Fruit fly (Drosophila melanogaster) whole organism, pupa: ENCODE measurements around the gene CG17746.

ENCODE experiments used
- CG10348 ChIP-seq: fragments of 200-800 bp; sonication (Bioruptor generic); IDR thresholded peaks from 2 replicates; pipeline ENCODE4 v1.3.6; 2022; ENCODE audit warnings: missing biosample characterization, missing genetic modification characterization
- CG12605 ChIP-seq: fragments of 200-800 bp; sonication (Bioruptor generic); IDR thresholded peaks from 2 replicates; pipeline ENCODE4 v1.3.6; 2022; ENCODE audit warnings: missing biosample characterization, missing genetic modification characterization
- CG13204 ChIP-seq: fragments of 200-800 bp; sonication (Bioruptor generic); optimal IDR thresholded peaks from 2 replicates; lab custom pipeline; 2018; ENCODE audit warnings: missing biosample characterization, mild to moderate bottlenecking, missing genetic modification characterization, moderate library complexity
- CG14655 ChIP-seq: fragments of 200-800 bp; sonication (Bioruptor generic); optimal IDR thresholded peaks from 3 replicates; lab custom pipeline; 2017; ENCODE audit warnings: mild to moderate bottlenecking, missing biosample characterization, missing genetic modification reagents, missing genetic modification characterization
- CG15710 ChIP-seq: fragments of 200-800 bp; sonication (Bioruptor generic); optimal IDR thresholded peaks from 2 replicates; lab custom pipeline; 2018; ENCODE audit warnings: missing biosample characterization, mild to moderate bottlenecking, missing genetic modification characterization, moderate library complexity
- CG17806 ChIP-seq: fragments of 200-800 bp; sonication (Bioruptor generic); optimal IDR thresholded peaks from 2 replicates; lab custom pipeline; 2018; ENCODE audit warnings: missing biosample characterization, mild to moderate bottlenecking, missing genetic modification characterization, moderate library complexity
- CG32121 ChIP-seq: fragments of 200-800 bp; sonication (Bioruptor generic); IDR thresholded peaks from 2 replicates; pipeline ENCODE4 v1.3.6; 2022; ENCODE audit warnings: missing biosample characterization, missing genetic modification characterization
- CG34367 ChIP-seq: fragments of 200-800 bp; sonication (Bioruptor generic); optimal IDR thresholded peaks from 2 replicates; lab custom pipeline; 2018; ENCODE audit warnings: missing biosample characterization, mild to moderate bottlenecking, missing genetic modification characterization
- CG4496 ChIP-seq: fragments of 200-800 bp; sonication (Bioruptor generic); IDR thresholded peaks from 3 replicates; pipeline ENCODE4 v1.3.6; 2022; ENCODE audit warnings: missing biosample characterization, missing genetic modification characterization
- CG8159 ChIP-seq: fragments of 200-800 bp; sonication (Bioruptor generic); optimal IDR thresholded peaks from 3 replicates; lab custom pipeline; 2018; ENCODE audit warnings: missing biosample characterization, mild to moderate bottlenecking, missing genetic modification characterization, moderate library complexity
- CG8301 ChIP-seq: fragments of 200-800 bp; sonication (Bioruptor generic); optimal IDR thresholded peaks from 2 replicates; lab custom pipeline; 2018; ENCODE audit warnings: missing biosample characterization, mild to moderate bottlenecking, missing genetic modification characterization
- CG9948 ChIP-seq: fragments of 200-800 bp; sonication (Bioruptor generic); optimal IDR thresholded peaks from 2 replicates; lab custom pipeline; 2018; ENCODE audit warnings: missing biosample characterization, mild to moderate bottlenecking, missing genetic modification characterization, moderate library complexity
- D1 ChIP-seq: fragments of 200-800 bp; sonication (Bioruptor generic); optimal IDR thresholded peaks from 2 replicates; lab custom pipeline; 2018; ENCODE audit warnings: missing biosample characterization, mild to moderate bottlenecking, missing genetic modification characterization, moderate library complexity
- EcR ChIP-seq: fragments of 200-800 bp; sonication (Bioruptor generic); optimal IDR thresholded peaks from 3 replicates; lab custom pipeline; 2019; ENCODE audit warnings: missing biosample characterization, missing genetic modification characterization, mild to moderate bottlenecking, moderate library complexity, missing genetic modification reagents
- Ets98B ChIP-seq: fragments of 200-800 bp; sonication (Bioruptor generic); IDR thresholded peaks from 2 replicates; pipeline ENCODE4 v1.3.6; 2022; ENCODE audit warnings: missing biosample characterization, missing genetic modification characterization
- Pif1A ChIP-seq: fragments of 200-800 bp; sonication (Bioruptor generic); optimal IDR thresholded peaks from 3 replicates; lab custom pipeline; 2016; ENCODE audit warnings: missing biosample characterization, missing genetic modification characterization
- Pif1B ChIP-seq: fragments of 200-800 bp; sonication (Bioruptor generic); optimal IDR thresholded peaks from 3 replicates; lab custom pipeline; 2016; ENCODE audit warnings: missing biosample characterization, missing genetic modification characterization
- Snoo ChIP-seq: fragments of 200-800 bp; sonication (Bioruptor generic); optimal IDR thresholded peaks from 3 replicates; lab custom pipeline; 2017; ENCODE audit warnings: missing biosample characterization, mild to moderate bottlenecking, missing genetic modification characterization, inconsistent platforms
- fd96Ca ChIP-seq: fragments of 200-800 bp; sonication (Bioruptor generic); IDR thresholded peaks from 3 replicates; pipeline ENCODE4 v1.3.6; 2022; ENCODE audit warnings: missing biosample characterization, missing genetic modification characterization
- gl ChIP-seq: fragments of 200-800 bp; sonication (Bioruptor generic); optimal IDR thresholded peaks from 2 replicates; lab custom pipeline; 2018; ENCODE audit warnings: missing biosample characterization, mild to moderate bottlenecking, missing genetic modification characterization
- rn ChIP-seq: fragments of 200-800 bp; sonication (Bioruptor generic); IDR thresholded peaks from 2 replicates; pipeline ENCODE4 v1.3.6; 2022; ENCODE audit warnings: missing biosample characterization, missing genetic modification characterization

Gene CG17746

dm6 chr3L:3206263-3206662, 33.1 kb downstream of the CG17746 start, which contains the start of gene CG33160:
Gene CG33160 (minus strand): TSS chr3L:3206363.
- TF ChIP-seq D1 (tag; lab: Kevin White, UChicago) (no peak), CG9948 (tag; lab: Kevin White, UChicago) (no peak), fd96Ca (GFP tag; lab: Robert Waterston, UW) (no peak)

- TF ChIP-seq CG13204 (no peak), CG8159 (tag; lab: Kevin White, UChicago) (no peak), CG10348 (GFP tag; lab: Robert Waterston, UW) (no peak), CG9948 (tag; lab: Kevin White, UChicago) (no peak), CG15710 (tag; lab: Kevin White, UChicago) (no peak), CG4496 (GFP tag; lab: Robert Waterston, UW) (no peak), CG8301 (tag; lab: Kevin White, UChicago) (no peak), CG17806 (tag; lab: Kevin White, UChicago) (no peak), D1 (tag; lab: Kevin White, UChicago) (no peak), fd96Ca (GFP tag; lab: Robert Waterston, UW) (no peak), CG34367 (tag; lab: Kevin White, UChicago) (no peak), Snoo (tag; lab: Kevin White, UChicago) (no peak), Ets98B (GFP tag; lab: Robert Waterston, UW) (no peak), Pif1A (GFP tag; lab: Kevin White, UChicago) (no peak), EcR (GFP tag; lab: Kevin White, UChicago) (no peak), rn (no peak), CG14655 (GFP tag; lab: Kevin White, UChicago) (no peak)
- TF ChIP-seq, all 21 proteins: peak for 0
Observed at dm6 chr3L:3205349-3205748, 34.0 kb downstream of the CG17746 start, which contains the start of gene CG32277. Gene CG32277 (minus strand): TSS chr3L:3205449.

- no peak for TF ChIP-seq gl
- TF ChIP-seq CG4496 (GFP tag; lab: Robert Waterston, UW) = no peak
- TF ChIP-seq Snoo (tag; lab: Kevin White, UChicago) = no peak
- no peak for TF ChIP-seq CG15710 (tag; lab: Kevin White, UChicago)
- no peak for TF ChIP-seq CG32121 (GFP tag; lab: Robert Waterston, UW)
Observed at dm6 chr3L:3204348-3204747, 35.0 kb downstream of the CG17746 start, which contains the start of gene CG33159. Gene CG33159 (minus strand): TSS chr3L:3204448.

dm6 chr3L:3203062-3203461, 36.3 kb downstream of the CG17746 start, which contains the start of gene CG32271:
Gene CG32271 (minus strand): TSS chr3L:3203162.
- TF ChIP-seq CG34367 (tag; lab: Kevin White, UChicago) (no peak), CG14655 (GFP tag; lab: Kevin White, UChicago) (no peak), D1 (tag; lab: Kevin White, UChicago) (no peak), CG12605 (GFP tag; lab: Robert Waterston, UW) (no peak), Snoo (tag; lab: Kevin White, UChicago) (no peak), CG8159 (tag; lab: Kevin White, UChicago) (no peak), gl (no peak), CG15710 (tag; lab: Kevin White, UChicago) (no peak), Pif1A (GFP tag; lab: Kevin White, UChicago) (no peak), CG32121 (GFP tag; lab: Robert Waterston, UW) (no peak)

- TF ChIP-seq CG34367 (tag; lab: Kevin White, UChicago) = peak; percentile 50
- 0 out of 2 replicates have a peak, but pooled peaks have one; percentile 32 for TF ChIP-seq rn
- TF ChIP-seq CG4496 (GFP tag; lab: Robert Waterston, UW) = peak; percentile 54; the same call in 2 of the 3 replicates
- no peak for TF ChIP-seq CG8159 (tag; lab: Kevin White, UChicago)
- TF ChIP-seq gl = no peak
- no peak for TF ChIP-seq CG14655 (GFP tag; lab: Kevin White, UChicago)
- no peak for TF ChIP-seq Snoo (tag; lab: Kevin White, UChicago)
- TF ChIP-seq CG8301 (tag; lab: Kevin White, UChicago) = no peak
- TF ChIP-seq fd96Ca (GFP tag; lab: Robert Waterston, UW) = peak; percentile 77; the same call in 2 of the 3 replicates
- TF ChIP-seq CG13204 = no peak
- TF ChIP-seq CG32121 (GFP tag; lab: Robert Waterston, UW) = peak; percentile 76
- TF ChIP-seq Pif1B (GFP tag; lab: Kevin White, UChicago) = no peak
- TF ChIP-seq CG15710 (tag; lab: Kevin White, UChicago) = peak; percentile 56
- TF ChIP-seq D1 (tag; lab: Kevin White, UChicago) = no peak
- peak; percentile 58; the same call in 1 of the 2 replicates for TF ChIP-seq Ets98B (GFP tag; lab: Robert Waterston, UW)
- TF ChIP-seq CG10348 (GFP tag; lab: Robert Waterston, UW) = no peak
- no peak for TF ChIP-seq Pif1A (GFP tag; lab: Kevin White, UChicago)
- TF ChIP-seq CG17806 (tag; lab: Kevin White, UChicago) = peak; percentile 49
- no peak for TF ChIP-seq CG9948 (tag; lab: Kevin White, UChicago)
- peak; percentile 22; the same call in 1 of the 2 replicates for TF ChIP-seq CG12605 (GFP tag; lab: Robert Waterston, UW)
- peak; percentile 35 for TF ChIP-seq EcR (GFP tag; lab: Kevin White, UChicago)
Observed at dm6 chr3L:3198447-3199402, 40.7 kb downstream of the CG17746 start, which contains the start of the genes CG32276 and gry. Gene CG32276 (minus strand): TSS chr3L:3199047. Gene gry (plus strand): TSS chr3L:3199090.
